Fruit fly (Drosophila melanogaster) whole organism, embryonic: Measurements from ENCODE around the gene kz.

ENCODE experiments used
- CG10209 ChIP-seq: fragments of 200-800 bp; sonication (Bioruptor generic); optimal IDR thresholded peaks from 3 replicates; lab custom pipeline; 2017; ENCODE audit warnings: missing biosample characterization, mild to moderate bottlenecking, missing genetic modification characterization, missing genetic modification reagents
- CG10462 ChIP-seq: fragments of 200-800 bp; sonication (Bioruptor generic); optimal IDR thresholded peaks from 2 replicates; lab custom pipeline; 2016; ENCODE audit warnings: missing biosample characterization, missing genetic modification characterization
- CG10979 ChIP-seq: fragments of 200-800 bp; sonication (Bioruptor generic); optimal IDR thresholded peaks from 2 replicates; lab custom pipeline; 2018; ENCODE audit warnings: missing biosample characterization, mild to moderate bottlenecking, missing genetic modification characterization, moderate library complexity
- CG12236 ChIP-seq: fragments of 200-800 bp; sonication (Bioruptor generic); optimal IDR thresholded peaks from 2 replicates; lab custom pipeline; 2016; ENCODE audit warnings: missing biosample characterization, missing genetic modification characterization
- CG12299 ChIP-seq: fragments of 200-800 bp; sonication (Bioruptor generic); optimal IDR thresholded peaks from 2 replicates; lab custom pipeline; 2018; ENCODE audit warnings: missing biosample characterization, mild to moderate bottlenecking, missing genetic modification characterization
- CG12744 ChIP-seq: fragments of 200-800 bp; sonication (Bioruptor generic); optimal IDR thresholded peaks from 2 replicates; lab custom pipeline; 2016; ENCODE audit warnings: missing biosample characterization, missing genetic modification characterization
- CG12769 ChIP-seq: fragments of 200-800 bp; sonication (Bioruptor generic); optimal IDR thresholded peaks from 2 replicates; lab custom pipeline; 2019; ENCODE audit warnings: missing biosample characterization, mild to moderate bottlenecking, missing genetic modification characterization, moderate library complexity
- CG13287 ChIP-seq: fragments of 200-800 bp; sonication (Bioruptor generic); IDR thresholded peaks from 2 replicates; pipeline ENCODE4 v1.3.6; 2022; ENCODE audit warnings: missing biosample characterization, missing genetic modification characterization; ENCODE audit not compliant: partially characterized antibody
- CG15011 ChIP-seq: fragments of 200-800 bp; sonication (Bioruptor generic); optimal IDR thresholded peaks from 3 replicates; lab custom pipeline; 2018; ENCODE audit warnings: missing biosample characterization, mild to moderate bottlenecking, missing genetic modification characterization
- CG15269 ChIP-seq: fragments of 200-800 bp; sonication (Bioruptor generic); optimal IDR thresholded peaks from 2 replicates; lab custom pipeline; 2018; ENCODE audit warnings: missing biosample characterization, mild to moderate bottlenecking, missing genetic modification characterization, moderate library complexity
- CG15601 ChIP-seq: fragments of 200-800 bp; sonication (Bioruptor generic); optimal IDR thresholded peaks from 3 replicates; lab custom pipeline; 2019; ENCODE audit warnings: missing biosample characterization, mild to moderate bottlenecking, missing genetic modification characterization, moderate library complexity
- CG1832 ChIP-seq: fragments of 200-800 bp; sonication (Bioruptor generic); optimal IDR thresholded peaks from 2 replicates; lab custom pipeline; 2017; ENCODE audit warnings: missing biosample characterization, mild to moderate bottlenecking, missing genetic modification characterization, inconsistent platforms
- CG34422 ChIP-seq: fragments of 200-800 bp; sonication (Bioruptor generic); IDR thresholded peaks from 3 replicates; pipeline ENCODE4 v1.3.6; 2022; ENCODE audit warnings: missing biosample characterization, missing genetic modification characterization
- CG3726 ChIP-seq: fragments of 200-800 bp; sonication (Bioruptor generic); IDR thresholded peaks from 3 replicates; pipeline ENCODE4, ENCODE4 v1.3.6; 2022; ENCODE audit warnings: missing biosample characterization, missing genetic modification characterization
- CG4282 ChIP-seq: fragments of 200-800 bp; sonication (Bioruptor generic); optimal IDR thresholded peaks from 2 replicates; lab custom pipeline; 2016; ENCODE audit warnings: missing biosample characterization, missing genetic modification characterization
- CG7372 ChIP-seq: fragments of 200-800 bp; sonication (Bioruptor generic); IDR thresholded peaks from 2 replicates; pipeline ENCODE4 v1.3.6; 2022; ENCODE audit warnings: missing biosample characterization, missing genetic modification characterization
- CG7786 ChIP-seq: fragments of 200-800 bp; sonication (Bioruptor generic); optimal IDR thresholded peaks from 2 replicates; lab custom pipeline; 2016; ENCODE audit warnings: missing biosample characterization, missing genetic modification characterization
- CG9437 ChIP-seq: fragments of 200-800 bp; sonication (Bioruptor generic); optimal IDR thresholded peaks from 2 replicates; lab custom pipeline; 2018; ENCODE audit warnings: missing biosample characterization, mild to moderate bottlenecking, missing genetic modification characterization
- CG9876 ChIP-seq: fragments of 200-800 bp; sonication (Bioruptor generic); optimal IDR thresholded peaks from 2 replicates; lab custom pipeline; 2016; ENCODE audit warnings: missing biosample characterization, missing genetic modification characterization
- CG9932 ChIP-seq: fragments of 200-800 bp; sonication (Bioruptor generic); IDR thresholded peaks from 2 replicates; pipeline ENCODE4 v1.3.6; 2022; ENCODE audit warnings: missing biosample characterization, missing genetic modification characterization
- Deaf1 ChIP-seq: fragments of 200-800 bp; optimal IDR thresholded peaks from 3 replicates; lab custom pipeline; 2019; ENCODE audit warnings: missing biosample characterization, mild to moderate bottlenecking, missing genetic modification characterization, moderate library complexity
- Dfd ChIP-seq, 2 experiments: fragments of >200 bp; optimal IDR thresholded peaks; 2 replicates each; lab custom pipeline; 2017; ENCODE audit warnings: missing biosample characterization in 2 of 2, missing genetic modification characterization in 2 of 2
- Dref ChIP-seq: fragments of 200-800 bp; sonication (Bioruptor generic); IDR thresholded peaks from 2 replicates; pipeline ENCODE4 v1.3.6; 2022; ENCODE audit warnings: missing biosample characterization, missing genetic modification characterization
- E2f1 ChIP-seq: fragments of 200-800 bp; sonication (Bioruptor generic); IDR thresholded peaks from 2 replicates; pipeline ENCODE4 v1.3.6; 2022; ENCODE audit warnings: missing biosample characterization, missing genetic modification characterization
- Gsc ChIP-seq: fragments of 200-800 bp; sonication (Bioruptor generic); IDR thresholded peaks from 2 replicates; pipeline ENCODE4 v1.3.6; 2022; ENCODE audit warnings: missing biosample characterization, missing genetic modification characterization
- Hand ChIP-seq: fragments of 200-800 bp; sonication (Bioruptor generic); optimal IDR thresholded peaks from 2 replicates; lab custom pipeline; 2017; ENCODE audit warnings: mild to moderate bottlenecking, missing biosample characterization, missing genetic modification reagents, missing genetic modification characterization
- Hr3 ChIP-seq: fragments of 200-800 bp; sonication (Bioruptor generic); optimal IDR thresholded peaks from 3 replicates; lab custom pipeline; 2016; ENCODE audit warnings: missing biosample characterization, missing genetic modification characterization
- Med ChIP-seq: fragments of 200-800 bp; sonication (Bioruptor generic); peaks from one replicate; lab custom pipeline; 2016; ENCODE audit warnings: missing biosample characterization, missing genetic modification characterization, mild to moderate bottlenecking, inconsistent platforms, moderate library complexity
- Oaz ChIP-seq: fragments of 200-800 bp; sonication (Bioruptor generic); IDR thresholded peaks from 2 replicates; pipeline ENCODE4 v1.3.6; 2022; ENCODE audit warnings: missing biosample characterization, missing genetic modification characterization
- Pdp1 ChIP-seq, 2 experiments: fragments of 200-800 bp; sonication (Bioruptor generic); optimal IDR thresholded peaks; 3 replicates each; lab custom pipeline; 2016; ENCODE audit warnings: missing biosample characterization in 2 of 2, missing genetic modification characterization in 2 of 2, mild to moderate bottlenecking in 1 of 2, moderate library complexity in 1 of 2
- Sox100B ChIP-seq: fragments of 200-800 bp; sonication (Bioruptor generic); optimal IDR thresholded peaks from 3 replicates; lab custom pipeline; 2018; ENCODE audit warnings: missing biosample characterization, mild to moderate bottlenecking, missing genetic modification characterization
- bigmax ChIP-seq: fragments of 200-800 bp; sonication (Bioruptor generic); optimal IDR thresholded peaks from 2 replicates; lab custom pipeline; 2018; ENCODE audit warnings: missing biosample characterization, mild to moderate bottlenecking, missing genetic modification characterization
- crol ChIP-seq: fragments of 200-800 bp; sonication (Bioruptor generic); IDR thresholded peaks from 2 replicates; pipeline ENCODE4 v1.3.6; 2022; ENCODE audit warnings: missing biosample characterization, missing genetic modification characterization
- fd3F ChIP-seq: fragments of 200-800 bp; sonication (Bioruptor generic); optimal IDR thresholded peaks from 2 replicates; lab custom pipeline; 2018; ENCODE audit warnings: missing biosample characterization, mild to moderate bottlenecking, missing genetic modification characterization, moderate library complexity
- fu2 ChIP-seq: fragments of 200-800 bp; sonication (Bioruptor generic); optimal IDR thresholded peaks from 2 replicates; lab custom pipeline; 2016; ENCODE audit warnings: missing biosample characterization, missing genetic modification characterization
- hb ChIP-seq: fragments of 200-800 bp; sonication (Bioruptor generic); IDR thresholded peaks from 3 replicates; pipeline ENCODE4 v1.3.6; 2022; ENCODE audit warnings: missing biosample characterization, missing genetic modification characterization; ENCODE audit not compliant: partially characterized antibody
- hkb ChIP-seq, 2 experiments: fragments of 200-800 bp in 1 of 2; fragments of >200 bp in 1 of 2; sonication (Bioruptor generic) in 1 of 2; IDR thresholded peaks in 1 of 2; optimal IDR thresholded peaks in 1 of 2; 2 replicates each; pipeline versions ENCODE4 v1.3.6 to Lab custom; 2017 to 2022; ENCODE audit warnings: missing biosample characterization in 1 of 2, missing genetic modification characterization in 1 of 2
- jing ChIP-seq: fragments of 200-800 bp; sonication (Bioruptor generic); optimal IDR thresholded peaks from 2 replicates; lab custom pipeline; 2018; ENCODE audit warnings: missing biosample characterization, mild to moderate bottlenecking, missing genetic modification characterization
- ken ChIP-seq: fragments of 200-800 bp; sonication (Bioruptor generic); IDR thresholded peaks from 3 replicates; pipeline ENCODE4 v1.3.6; 2022; ENCODE audit warnings: missing biosample characterization, missing genetic modification characterization
- p53 ChIP-seq: fragments of 200-800 bp; sonication (Bioruptor generic); optimal IDR thresholded peaks from 2 replicates; lab custom pipeline; 2016; ENCODE audit warnings: missing biosample characterization, missing genetic modification characterization
- run ChIP-seq: fragments of 200-800 bp; sonication (Bioruptor generic); optimal IDR thresholded peaks from 3 replicates; lab custom pipeline; 2018; ENCODE audit warnings: missing biosample characterization, mild to moderate bottlenecking, missing genetic modification characterization
- sd ChIP-seq: fragments of 200-800 bp; sonication (Bioruptor generic); optimal IDR thresholded peaks from 3 replicates; lab custom pipeline; 2018; ENCODE audit warnings: missing biosample characterization, mild to moderate bottlenecking, missing genetic modification characterization, moderate library complexity
- sens ChIP-seq: fragments of 200-800 bp; sonication (Bioruptor generic); peaks from one replicate; lab custom pipeline; 2016; ENCODE audit warnings: missing biosample characterization, missing genetic modification characterization
- seq ChIP-seq: fragments of 200-800 bp; sonication (Bioruptor generic); IDR thresholded peaks from 2 replicates; pipeline ENCODE4 v1.3.6; 2022; ENCODE audit warnings: missing biosample characterization, missing genetic modification characterization
- sim ChIP-seq: fragments of 200-800 bp; sonication (Bioruptor generic); IDR thresholded peaks from 2 replicates; pipeline ENCODE4 v1.3.6; 2022; ENCODE audit warnings: missing biosample characterization, missing genetic modification characterization
- sr ChIP-seq: fragments of 200-800 bp; sonication (Bioruptor generic); IDR thresholded peaks from 3 replicates; pipeline ENCODE4 v1.3.6; 2022; ENCODE audit warnings: missing biosample characterization, missing genetic modification characterization
- stwl ChIP-seq: fragments of 200-800 bp; sonication (Bioruptor generic); optimal IDR thresholded peaks from 3 replicates; lab custom pipeline; 2018; ENCODE audit warnings: missing biosample characterization, mild to moderate bottlenecking, missing genetic modification characterization, moderate library complexity
- trh ChIP-seq: fragments of 200-800 bp; sonication (Bioruptor generic); optimal IDR thresholded peaks from 2 replicates; lab custom pipeline; 2016; ENCODE audit warnings: missing biosample characterization, missing genetic modification characterization

Gene kz

DNA sequence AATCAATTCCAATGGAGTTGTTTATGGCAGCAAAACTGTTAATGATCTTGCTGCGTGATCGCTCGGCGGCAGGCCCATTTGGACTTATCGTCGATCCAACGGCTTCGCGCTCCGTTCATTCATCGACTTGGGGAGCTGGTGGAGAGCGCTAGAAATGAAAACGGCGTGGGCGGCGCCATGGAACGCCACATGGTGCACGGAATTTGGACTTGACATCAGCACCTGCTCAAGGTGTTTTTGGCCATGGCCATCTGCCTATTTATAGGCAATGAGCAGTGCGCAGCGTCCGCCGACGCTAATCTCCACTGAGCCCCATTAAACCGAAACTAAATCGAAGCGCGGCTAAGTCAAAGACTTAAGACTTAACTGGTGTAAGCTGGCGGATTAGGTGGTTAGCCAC, 23.4 kb downstream of the kz start:
- TF ChIP-seq CG3726 (GFP tag; lab: Robert Waterston, UW), result no peak
- peak; percentile 80 for TF ChIP-seq sr (GFP tag; lab: Robert Waterston, UW)
- peak; percentile 83 for TF ChIP-seq sd
- no peak for TF ChIP-seq CG15011
- no peak for TF ChIP-seq CG10209 (GFP tag; lab: Kevin White, UChicago)
- TF ChIP-seq CG9876 (GFP tag; lab: Kevin White, UChicago), result no peak
- TF ChIP-seq run (tag; lab: Kevin White, UChicago), result no peak

DNA sequence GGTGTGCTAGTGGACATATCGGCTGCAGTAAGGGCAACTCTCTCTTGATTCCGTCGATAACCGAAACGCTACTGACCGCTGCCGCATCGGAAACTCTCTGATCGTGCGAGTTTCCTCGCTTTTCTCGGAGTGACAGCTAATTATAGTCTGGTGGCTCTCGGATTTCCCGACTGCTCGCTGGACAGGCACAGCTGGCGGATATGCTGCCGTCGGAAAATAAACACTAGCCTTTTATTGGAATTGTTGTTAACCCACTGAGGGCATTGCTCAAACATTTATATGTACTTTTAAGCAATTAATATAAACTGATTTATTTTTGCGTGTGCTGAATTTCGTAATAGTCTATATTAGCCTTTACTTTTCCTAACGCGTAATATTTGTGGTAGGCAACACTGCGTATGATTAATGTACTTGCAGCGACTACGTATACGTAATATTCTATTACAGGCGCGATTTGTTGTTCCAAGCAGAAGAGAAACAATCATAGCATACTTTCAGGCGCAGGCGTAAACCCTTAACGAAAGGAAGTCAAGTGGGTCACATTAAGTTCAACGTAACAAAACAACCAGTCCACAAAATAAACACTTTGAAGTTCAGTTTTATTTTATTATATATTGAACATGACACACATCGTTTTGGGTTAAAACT, 28.0 kb downstream of the kz start, which contains the start of gene SmydA-8:
Gene SmydA-8, minus strand, starts transcription at position 51 of the 648 bp plus-strand sequence.
- TF ChIP-seq Med (GFP tag; lab: Kevin White, UChicago) (peak; percentile 27), CG10979 (tag; lab: Kevin White, UChicago) (peak; percentile 57), ken (GFP tag; lab: Robert Waterston, UW) (no peak), CG34422 (GFP tag; lab: Robert Waterston, UW) (no peak), CG12299 (tag; lab: Kevin White, UChicago) (no peak), stwl (tag; lab: Kevin White, UChicago) (no peak), jing (GFP tag; lab: Kevin White, UChicago) (no peak), CG7372 (peak; percentile 89), CG7786 (GFP tag; lab: Kevin White, UChicago) (no peak), CG15601 (no peak), trh (GFP tag; lab: Kevin White, UChicago) (no peak), Dfd (GFP tag; optimal IDR thresholded peaks at IDR 0.05; lab: Kevin White, UChicago) (no peak), CG12744 (no peak), CG12236 (GFP tag; lab: Kevin White, UChicago) (no peak), CG4282 (GFP tag; lab: Kevin White, UChicago) (no peak), sens (GFP tag; lab: Kevin White, UChicago) (peak; percentile 19), CG10462 (GFP tag; lab: Kevin White, UChicago) (no peak), Pdp1 (GFP tag; optimal IDR thresholded peaks at IDR 0.05; lab: Kevin White, UChicago) (peak in 1 of 2 experiments; percentile 66), Hr3 (GFP tag; lab: Kevin White, UChicago) (no peak), Gsc (GFP tag; lab: Robert Waterston, UW) (no peak), fu2 (GFP tag; lab: Kevin White, UChicago) (no peak), bigmax (GFP tag; lab: Kevin White, UChicago) (no peak), CG9437 (GFP tag; lab: Kevin White, UChicago) (peak; percentile 98), Dref (GFP tag; lab: Robert Waterston, UW) (no peak), hkb (optimal IDR thresholded peaks at IDR 0.05; lab: Kevin White, UChicago) (no peak), hkb (GFP tag; IDR thresholded peaks at IDR 0.05; lab: Robert Waterston, UW) (0 out of 2 replicates have a peak, but pooled peaks have one; percentile 10), Hand (GFP tag; lab: Kevin White, UChicago) (no peak), hb (GFP tag; lab: Robert Waterston, UW) (no peak), CG13287 (GFP tag; lab: Robert Waterston, UW) (0 out of 2 replicates have a peak, but pooled peaks have one; percentile 13), E2f1 (no peak), sim (no peak), Oaz (GFP tag; lab: Robert Waterston, UW) (no peak), CG9932 (no peak), Deaf1 (peak; percentile 51), fd3F (GFP tag; lab: Kevin White, UChicago) (no peak), seq (GFP tag; lab: Robert Waterston, UW) (no peak), crol (GFP tag; lab: Robert Waterston, UW) (no peak), CG12769 (tag; lab: Kevin White, UChicago) (peak; percentile 6), Sox100B (GFP tag; lab: Kevin White, UChicago) (no peak), CG1832 (GFP tag; lab: Kevin White, UChicago) (no peak), CG15269 (tag; lab: Kevin White, UChicago) (no peak), p53 (no peak)
